Worm (Caenorhabditis elegans) whole organism, L4/young adult: ENCODE data around the gene cbp-3.

ENCODE experiments used
- W03F9.2 ChIP-seq: fragments of 150-350 bp; optimal IDR thresholded peaks from 2 replicates; lab custom pipeline; 2014; ENCODE audit warnings: missing biosample characterization, missing genetic modification characterization
- dao-5 ChIP-seq: sonication (generic microtip); optimal IDR thresholded peaks from 2 replicates; lab custom pipeline; 2016; ENCODE audit warnings: missing genotype, missing genetic modification characterization, moderate library complexity, missing compliant biosample characterization
- him-1 ChIP-seq: sonication (generic microtip); optimal IDR thresholded peaks from 2 replicates; lab custom pipeline; 2016; ENCODE audit warnings: missing genotype, missing genetic modification reagents, missing genetic modification characterization, missing compliant biosample characterization

cbp-3 gene

ce11 chrIII:9973765-9974164 is 60.0 kb downstream of the cbp-3 start, which contains the start of gene R10E12.2:
Gene R10E12.2 (minus strand): TSS chrIII:9973865.
- TF ChIP-seq him-1 (no peak), dao-5 (tag; lab: Kevin White, UChicago) (no peak), W03F9.2 (tag; lab: Kevin White, UChicago) (no peak)
